Fruit fly (Drosophila melanogaster): Measurements from ENCODE around the gene Ac76E.

DNA sequence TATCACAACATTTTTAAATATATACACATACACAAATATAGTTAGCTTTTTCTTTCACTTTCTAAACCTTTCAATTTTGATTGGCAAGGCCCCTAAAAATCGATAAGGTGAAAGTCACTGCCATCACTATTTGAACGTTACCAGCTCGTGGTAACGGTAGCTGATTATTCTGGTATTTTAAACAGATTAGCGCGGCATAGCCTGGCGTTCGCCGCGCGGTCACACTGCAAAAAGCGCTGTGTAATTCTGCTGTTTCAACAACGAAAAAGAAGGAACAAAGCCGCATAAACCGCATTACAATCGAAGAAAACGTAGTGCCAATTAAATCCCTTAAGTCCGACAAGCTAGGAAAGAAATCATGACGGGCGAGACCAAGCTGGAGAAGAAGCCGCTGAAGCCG is 24.3 kb upstream of the Ac76E start, which contains the start of gene Rpn1:
- TF ChIP-seq CG8478 (optimal IDR thresholded peaks at IDR 0.05): no peak
- no peak for TF ChIP-seq EcR (GFP tag; optimal IDR thresholded peaks at IDR 0.05)
- no peak for TF ChIP-seq usp (GFP tag; optimal IDR thresholded peaks at IDR 0.05)
- no peak for TF ChIP-seq Dll (optimal IDR thresholded peaks at IDR 0.05)
- no peak for TF ChIP-seq psq (optimal IDR thresholded peaks at IDR 0.05)
- no peak for TF ChIP-seq pan (optimal IDR thresholded peaks at IDR 0.05)
